Fruit fly (Drosophila melanogaster) whole organism, prepupa: ENCODE results near the gene Alg2.

Experiments used
- Blimp-1 ChIP-seq: fragments of 200-800 bp; sonication (Bioruptor generic); optimal IDR thresholded peaks from 3 replicates; lab custom pipeline; 2017; ENCODE audit warnings: missing biosample characterization, missing genetic modification characterization, mild to moderate bottlenecking, moderate library complexity, missing genetic modification reagents
- CG10631 ChIP-seq: fragments of 200-800 bp; sonication (Bioruptor generic); optimal IDR thresholded peaks from 2 replicates; lab custom pipeline; 2016; ENCODE audit warnings: missing biosample characterization, missing genetic modification characterization
- CG10669 ChIP-seq: fragments of 200-800 bp; sonication (Bioruptor generic); optimal IDR thresholded peaks from 3 replicates; lab custom pipeline; 2018; ENCODE audit warnings: missing biosample characterization, mild to moderate bottlenecking, missing genetic modification characterization, moderate library complexity
- CG11294 ChIP-seq: fragments of 200-800 bp; sonication (Bioruptor generic); IDR thresholded peaks from 2 replicates; pipeline ENCODE4 v1.3.6; 2022; ENCODE audit warnings: missing biosample characterization, missing genetic modification characterization
- CG15336 ChIP-seq: fragments of 200-800 bp; sonication (Bioruptor generic); IDR thresholded peaks from 2 replicates; pipeline ENCODE4 v1.3.6; 2022; ENCODE audit warnings: missing biosample characterization, missing genetic modification characterization
- CG1621 ChIP-seq: fragments of 200-800 bp; sonication (Bioruptor generic); optimal IDR thresholded peaks from 3 replicates; lab custom pipeline; 2018; ENCODE audit warnings: missing biosample characterization, mild to moderate bottlenecking, missing genetic modification characterization
- CG16779 ChIP-seq: fragments of 200-800 bp; sonication (Bioruptor generic); optimal IDR thresholded peaks from 3 replicates; lab custom pipeline; 2017; ENCODE audit warnings: missing biosample characterization, mild to moderate bottlenecking, missing genetic modification characterization
- CG3032 ChIP-seq: fragments of 200-800 bp; optimal IDR thresholded peaks from 2 replicates; lab custom pipeline; 2019; ENCODE audit warnings: missing biosample characterization, mild to moderate bottlenecking, missing genetic modification characterization, moderate library complexity
- CG31627 ChIP-seq: fragments of 200-800 bp; sonication (Bioruptor generic); optimal IDR thresholded peaks from 3 replicates; lab custom pipeline; 2016; ENCODE audit warnings: missing biosample characterization, missing genetic modification characterization
- CG32006 ChIP-seq: fragments of 200-800 bp; sonication (Bioruptor generic); optimal IDR thresholded peaks from 3 replicates; lab custom pipeline; 2017; ENCODE audit warnings: missing biosample characterization, mild to moderate bottlenecking, missing genetic modification characterization
- CG34406 ChIP-seq: fragments of 200-800 bp; sonication (Bioruptor generic); optimal IDR thresholded peaks from 3 replicates; lab custom pipeline; 2016; ENCODE audit warnings: missing biosample characterization, missing genetic modification characterization
- CG3919 ChIP-seq: fragments of 200-800 bp; sonication (Bioruptor generic); optimal IDR thresholded peaks from 3 replicates; lab custom pipeline; 2016; ENCODE audit warnings: missing biosample characterization, missing genetic modification characterization
- CG4318 ChIP-seq: fragments of 200-800 bp; sonication (Bioruptor generic); optimal IDR thresholded peaks from 3 replicates; lab custom pipeline; 2017; ENCODE audit warnings: missing biosample characterization, mild to moderate bottlenecking, missing genetic modification characterization
- CG6163 ChIP-seq: fragments of 200-800 bp; sonication (Bioruptor generic); IDR thresholded peaks from 3 replicates; pipeline ENCODE4 v1.3.6; 2022; ENCODE audit warnings: missing biosample characterization, missing genetic modification characterization
- CG6276 ChIP-seq: fragments of 200-800 bp; sonication (Bioruptor generic); optimal IDR thresholded peaks from 2 replicates; lab custom pipeline; 2017; ENCODE audit warnings: missing biosample characterization, mild to moderate bottlenecking, missing genetic modification characterization
- CG6792 ChIP-seq: fragments of 200-800 bp; sonication (Bioruptor generic); optimal IDR thresholded peaks from 3 replicates; lab custom pipeline; 2016; ENCODE audit warnings: missing biosample characterization, missing genetic modification characterization
- CG6854 ChIP-seq: fragments of 200-800 bp; sonication (Bioruptor generic); optimal IDR thresholded peaks from 2 replicates; lab custom pipeline; 2017; ENCODE audit warnings: missing biosample characterization, mild to moderate bottlenecking, missing genetic modification characterization
- CG7368 ChIP-seq: fragments of 200-800 bp; sonication (Bioruptor generic); optimal IDR thresholded peaks from 3 replicates; lab custom pipeline; 2016; ENCODE audit warnings: missing biosample characterization, missing genetic modification characterization
- CG8119 ChIP-seq: fragments of 200-800 bp; sonication (Bioruptor generic); IDR thresholded peaks from 3 replicates; pipeline ENCODE4 v1.3.6; 2022; ENCODE audit warnings: missing biosample characterization, missing genetic modification characterization
- CG8319 ChIP-seq: fragments of 200-800 bp; sonication (Bioruptor generic); optimal IDR thresholded peaks from 3 replicates; lab custom pipeline; 2016; ENCODE audit warnings: missing biosample characterization, missing genetic modification characterization
- CG8632 ChIP-seq: fragments of 200-800 bp; sonication (Bioruptor generic); optimal IDR thresholded peaks from 3 replicates; lab custom pipeline; 2016; ENCODE audit warnings: missing biosample characterization, missing genetic modification characterization
- CG9139 ChIP-seq: fragments of 200-800 bp; sonication (Bioruptor generic); optimal IDR thresholded peaks from 3 replicates; lab custom pipeline; 2017; ENCODE audit warnings: missing biosample characterization, mild to moderate bottlenecking, missing genetic modification characterization
- Eip78C ChIP-seq: fragments of 200-800 bp; sonication (Bioruptor generic); peaks from one replicate; lab custom pipeline; 2016; ENCODE audit warnings: missing biosample characterization, missing genetic modification characterization
- Eip93F ChIP-seq: fragments of 200-800 bp; sonication (Bioruptor generic); optimal IDR thresholded peaks from 2 replicates; lab custom pipeline; 2016; ENCODE audit warnings: missing biosample characterization, mild to moderate bottlenecking, missing genetic modification characterization
- Ets21C ChIP-seq: fragments of 200-800 bp; sonication (Bioruptor generic); optimal IDR thresholded peaks from 3 replicates; lab custom pipeline; 2016; ENCODE audit warnings: missing biosample characterization, missing genetic modification characterization
- Ets96B ChIP-seq: fragments of 200-800 bp; optimal IDR thresholded peaks from 2 replicates; lab custom pipeline; 2019; ENCODE audit warnings: missing biosample characterization, mild to moderate bottlenecking, missing genetic modification characterization, moderate library complexity
- Gug ChIP-seq: fragments of 200-800 bp; sonication (Bioruptor generic); IDR thresholded peaks from 2 replicates; pipeline ENCODE4 v1.3.6; 2022; ENCODE audit warnings: missing biosample characterization, missing genetic modification characterization
- Hr38 ChIP-seq: sonication (Bioruptor generic); optimal IDR thresholded peaks from 2 replicates; lab custom pipeline; 2016; ENCODE audit warnings: missing biosample characterization, missing genetic modification characterization
- Hr39 ChIP-seq: fragments of 200-800 bp; sonication (Bioruptor generic); optimal IDR thresholded peaks from 2 replicates; lab custom pipeline; 2016; ENCODE audit warnings: missing biosample characterization, missing genetic modification characterization
- Hr4 ChIP-seq: fragments of 200-800 bp; sonication (Bioruptor generic); optimal IDR thresholded peaks from 3 replicates; lab custom pipeline; 2016; ENCODE audit warnings: missing biosample characterization, missing genetic modification characterization
- Lpt ChIP-seq: fragments of 200-800 bp; sonication (Bioruptor generic); optimal IDR thresholded peaks from 3 replicates; lab custom pipeline; 2016; ENCODE audit warnings: missing biosample characterization, missing genetic modification characterization
- Met ChIP-seq: fragments of 200-800 bp; sonication (Bioruptor generic); optimal IDR thresholded peaks from 3 replicates; lab custom pipeline; 2016; ENCODE audit warnings: missing biosample characterization, missing genetic modification characterization
- OdsH ChIP-seq: fragments of 200-800 bp; sonication (Bioruptor generic); optimal IDR thresholded peaks from 3 replicates; lab custom pipeline; 2016; ENCODE audit warnings: missing biosample characterization, missing genetic modification characterization
- Smox ChIP-seq: fragments of 200-800 bp; sonication (Bioruptor generic); optimal IDR thresholded peaks from 3 replicates; lab custom pipeline; 2016; ENCODE audit warnings: missing biosample characterization, missing genetic modification characterization
- Sox102F ChIP-seq: fragments of 200-800 bp; sonication (Bioruptor generic); optimal IDR thresholded peaks from 2 replicates; lab custom pipeline; 2016; ENCODE audit warnings: missing biosample characterization, mild to moderate bottlenecking, missing genetic modification characterization
- Sox14 ChIP-seq: fragments of 200-800 bp; sonication (Bioruptor generic); optimal IDR thresholded peaks from 3 replicates; lab custom pipeline; 2016; ENCODE audit warnings: missing biosample characterization, missing genetic modification characterization
- achi ChIP-seq: fragments of 200-800 bp; sonication (Bioruptor generic); optimal IDR thresholded peaks from 3 replicates; lab custom pipeline; 2016; ENCODE audit warnings: missing biosample characterization, missing genetic modification characterization
- cyc ChIP-seq: fragments of 200-800 bp; sonication (Bioruptor generic); optimal IDR thresholded peaks from 3 replicates; lab custom pipeline; 2016; ENCODE audit warnings: missing biosample characterization, missing genetic modification characterization
- dac ChIP-seq: fragments of 200-800 bp; sonication (Bioruptor generic); optimal IDR thresholded peaks from 2 replicates; lab custom pipeline; 2017; ENCODE audit warnings: missing biosample characterization, mild to moderate bottlenecking, missing genetic modification characterization
- dsx ChIP-seq: fragments of 200-800 bp; optimal IDR thresholded peaks from 3 replicates; lab custom pipeline; 2019; ENCODE audit warnings: missing biosample characterization, mild to moderate bottlenecking, missing genetic modification characterization, moderate library complexity; ENCODE audit not compliant: poor library complexity, severe bottlenecking
- esn ChIP-seq: fragments of 200-800 bp; sonication (Bioruptor generic); optimal IDR thresholded peaks from 2 replicates; lab custom pipeline; 2016; ENCODE audit warnings: missing biosample characterization, mild to moderate bottlenecking, missing genetic modification characterization, moderate library complexity
- fd59A ChIP-seq: fragments of 200-800 bp; sonication (Bioruptor generic); optimal IDR thresholded peaks from 2 replicates; lab custom pipeline; 2017; ENCODE audit warnings: missing biosample characterization, mild to moderate bottlenecking, missing genetic modification characterization, missing genetic modification reagents
- fd85E ChIP-seq: fragments of 200-800 bp; sonication (Bioruptor generic); optimal IDR thresholded peaks from 3 replicates; lab custom pipeline; 2016; ENCODE audit warnings: missing biosample characterization, missing genetic modification characterization
- fkh ChIP-seq: fragments of 200-800 bp; sonication (Bioruptor generic); optimal IDR thresholded peaks from 3 replicates; lab custom pipeline; 2017; ENCODE audit warnings: missing biosample characterization, mild to moderate bottlenecking, missing genetic modification characterization, moderate library complexity
- lz ChIP-seq: fragments of 200-800 bp; sonication (Bioruptor generic); optimal IDR thresholded peaks from 3 replicates; lab custom pipeline; 2016; ENCODE audit warnings: missing biosample characterization, missing genetic modification characterization
- net ChIP-seq: fragments of 200-800 bp; sonication (Bioruptor generic); optimal IDR thresholded peaks from 3 replicates; lab custom pipeline; 2016; ENCODE audit warnings: missing biosample characterization, missing genetic modification characterization
- salr ChIP-seq, 2 experiments: fragments of 200-800 bp; sonication (Bioruptor generic); optimal IDR thresholded peaks; 3 replicates each; lab custom pipeline; 2016 to 2018; ENCODE audit warnings: missing biosample characterization in 2 of 2, missing genetic modification characterization in 2 of 2, mild to moderate bottlenecking in 1 of 2
- spab ChIP-seq: fragments of 200-800 bp; sonication (Bioruptor generic); optimal IDR thresholded peaks from 2 replicates; lab custom pipeline; 2017; ENCODE audit warnings: missing biosample characterization, mild to moderate bottlenecking, missing genetic modification characterization, missing genetic modification reagents
- ss ChIP-seq, 2 experiments: fragments of 200-800 bp; sonication (Bioruptor generic); optimal IDR thresholded peaks; 2 replicates in 1 of 2; 3 replicates in 1 of 2; lab custom pipeline; 2017 to 2018; ENCODE audit warnings: mild to moderate bottlenecking in 2 of 2, missing biosample characterization in 2 of 2, missing genetic modification characterization in 2 of 2, moderate library complexity in 1 of 2
- svp ChIP-seq: fragments of 200-800 bp; sonication (Bioruptor generic); peaks from one replicate; lab custom pipeline; 2016; ENCODE audit warnings: missing biosample characterization, missing genetic modification characterization
- topi ChIP-seq: fragments of 200-800 bp; sonication (Bioruptor generic); optimal IDR thresholded peaks from 3 replicates; lab custom pipeline; 2016; ENCODE audit warnings: missing biosample characterization, missing genetic modification characterization
- vri ChIP-seq: fragments of 200-800 bp; sonication (Bioruptor generic); optimal IDR thresholded peaks from 3 replicates; lab custom pipeline; 2016; ENCODE audit warnings: missing biosample characterization, mild to moderate bottlenecking, missing genetic modification characterization

Alg2 gene

DNA sequence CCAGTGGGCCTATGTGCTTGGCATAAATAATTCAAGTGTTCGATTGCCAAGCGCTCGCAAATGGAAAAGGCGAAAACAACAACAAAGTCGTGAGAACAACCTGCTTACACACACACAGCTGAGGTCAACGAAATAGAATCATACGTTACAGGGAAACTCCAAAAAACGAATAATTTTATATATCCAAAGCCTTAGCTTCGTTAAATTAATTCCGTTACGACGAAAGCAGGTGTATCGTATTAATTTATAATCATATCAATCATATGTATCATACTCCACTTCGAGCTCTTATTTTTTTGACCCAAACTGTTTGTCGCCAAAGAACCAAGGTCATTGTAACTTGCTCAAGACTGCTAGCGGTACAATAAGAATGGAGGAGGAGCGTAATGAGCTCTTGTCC, 35.9 kb downstream of the Alg2 start:
- TF ChIP-seq Sox14 (GFP tag; lab: Kevin White, UChicago) = peak; percentile 93
- TF ChIP-seq CG4318 (GFP tag; lab: Kevin White, UChicago) = no peak
- peak; percentile 93 for TF ChIP-seq CG10669 (GFP tag; lab: Kevin White, UChicago)
- peak; percentile 88 for TF ChIP-seq CG7368 (GFP tag; lab: Kevin White, UChicago)
- TF ChIP-seq spab (GFP tag; lab: Kevin White, UChicago) = peak; percentile 92
- TF ChIP-seq CG10631 = no peak
- TF ChIP-seq Blimp-1 (GFP tag; lab: Kevin White, UChicago) = peak; percentile 76
- TF ChIP-seq CG8119 (GFP tag; lab: Robert Waterston, UW) = peak; percentile 84
- TF ChIP-seq dac (GFP tag; lab: Kevin White, UChicago) = peak; percentile 35
- TF ChIP-seq Lpt (GFP tag; lab: Kevin White, UChicago) = peak; percentile 76
- no peak for TF ChIP-seq OdsH
- TF ChIP-seq Ets21C (GFP tag; lab: Kevin White, UChicago) = peak; percentile 88
- peak; percentile 89 for TF ChIP-seq CG34406 (GFP tag; lab: Kevin White, UChicago)
- TF ChIP-seq esn (GFP tag; lab: Kevin White, UChicago) = peak; percentile 94
- peak; percentile 95 for TF ChIP-seq Ets96B (tag; lab: Kevin White, UChicago)
- peak; percentile 98 for TF ChIP-seq Eip78C (GFP tag; lab: Kevin White, UChicago)
- TF ChIP-seq CG6163 = peak; percentile 96
- TF ChIP-seq svp (GFP tag; lab: Kevin White, UChicago) = no peak
- TF ChIP-seq CG15336 (GFP tag; lab: Robert Waterston, UW) = peak; percentile 88
- peak; percentile 82 for TF ChIP-seq CG16779 (tag; lab: Kevin White, UChicago)
- TF ChIP-seq Hr38 (GFP tag; lab: Kevin White, UChicago) = no peak
- peak; percentile 93 for TF ChIP-seq Met (GFP tag; lab: Kevin White, UChicago)
- peak; percentile 75 for TF ChIP-seq Hr4 (GFP tag; lab: Kevin White, UChicago)
- TF ChIP-seq Gug (GFP tag; lab: Robert Waterston, UW) = peak; percentile 86
- no peak for TF ChIP-seq CG6276
- TF ChIP-seq Eip93F = peak; percentile 86
- TF ChIP-seq topi (GFP tag; lab: Kevin White, UChicago) = peak; percentile 94
- TF ChIP-seq cyc (GFP tag; lab: Kevin White, UChicago) = peak; percentile 93
- peak; percentile 87 for TF ChIP-seq net (GFP tag; lab: Kevin White, UChicago)
- peak in 1 of 2 experiments; percentile 84 for TF ChIP-seq salr (GFP tag; optimal IDR thresholded peaks at IDR 0.05; lab: Kevin White, UChicago)
- peak; percentile 93 for TF ChIP-seq CG6792 (GFP tag; lab: Kevin White, UChicago)
- TF ChIP-seq CG8319 (GFP tag; lab: Kevin White, UChicago) = peak; percentile 85
- TF ChIP-seq Sox102F = no peak
- TF ChIP-seq CG9139 (GFP tag; lab: Kevin White, UChicago) = peak; percentile 86
- TF ChIP-seq dsx = peak; percentile 94
- TF ChIP-seq CG1621 = peak; percentile 92
- TF ChIP-seq CG6854 (GFP tag; lab: Kevin White, UChicago) = peak; percentile 89
- peak; percentile 67 for TF ChIP-seq fd85E (GFP tag; lab: Kevin White, UChicago)
- TF ChIP-seq Hr39 (GFP tag; lab: Kevin White, UChicago) = peak; percentile 95
- no peak for TF ChIP-seq Smox (GFP tag; lab: Kevin White, UChicago)
- TF ChIP-seq CG3919 (GFP tag; lab: Kevin White, UChicago) = peak; percentile 94
- TF ChIP-seq achi (GFP tag; lab: Kevin White, UChicago) = no peak
- TF ChIP-seq ss (GFP tag; optimal IDR thresholded peaks at IDR 0.05; lab: Kevin White, UChicago) = peak in 1 of 2 experiments; percentile 89
- peak; percentile 85 for TF ChIP-seq fd59A (GFP tag; lab: Kevin White, UChicago)
- TF ChIP-seq vri (GFP tag; lab: Kevin White, UChicago) = no peak
- TF ChIP-seq fkh = no peak
- peak; percentile 91 for TF ChIP-seq CG31627 (GFP tag; lab: Kevin White, UChicago)
- TF ChIP-seq CG11294 (GFP tag; lab: Robert Waterston, UW) = peak; percentile 78
- TF ChIP-seq CG32006 (GFP tag; lab: Kevin White, UChicago) = peak; percentile 85
- TF ChIP-seq lz = peak; percentile 93
- TF ChIP-seq CG3032 = peak; percentile 91
- peak; percentile 90 for TF ChIP-seq CG8632 (GFP tag; lab: Kevin White, UChicago)
